Fruit fly (Drosophila melanogaster) whole organism, embryonic: ENCODE measurements around the gene NK7.1.

Experiments used
- B-H1 ChIP-seq: fragments of 200-800 bp; sonication (Bioruptor generic); IDR thresholded peaks from 3 replicates; pipeline ENCODE4 v1.3.6; 2022; ENCODE audit warnings: missing biosample characterization, missing genetic modification characterization
- BEAF-32 ChIP-seq: fragments of 200-800 bp; sonication (Bioruptor generic); optimal IDR thresholded peaks from 3 replicates; lab custom pipeline; 2017; ENCODE audit warnings: missing biosample characterization, missing genetic modification characterization, mild to moderate bottlenecking, moderate library complexity, missing genetic modification reagents
- Bteb2 ChIP-seq: fragments of 200-800 bp; sonication (Bioruptor generic); optimal IDR thresholded peaks from 2 replicates; lab custom pipeline; 2016; ENCODE audit warnings: missing biosample characterization, missing genetic modification characterization
- CG1024 ChIP-seq: fragments of 200-800 bp; sonication (Bioruptor generic); IDR thresholded peaks from 2 replicates; pipeline ENCODE4 v1.3.6; 2022; ENCODE audit warnings: missing biosample characterization, missing genetic modification characterization
- CG10959 ChIP-seq: fragments of 200-800 bp; sonication (Bioruptor generic); IDR thresholded peaks from 2 replicates; pipeline ENCODE4 v1.3.6; 2022; ENCODE audit warnings: missing biosample characterization, missing genetic modification characterization
- CG12071 ChIP-seq: fragments of 200-800 bp; sonication (Bioruptor generic); optimal IDR thresholded peaks from 3 replicates; lab custom pipeline; 2018; ENCODE audit warnings: missing biosample characterization, mild to moderate bottlenecking, missing genetic modification characterization
- CG12219 ChIP-seq: fragments of 200-800 bp; sonication (Bioruptor generic); optimal IDR thresholded peaks from 3 replicates; lab custom pipeline; 2018; ENCODE audit warnings: missing biosample characterization, mild to moderate bottlenecking, missing genetic modification characterization
- CG14441 ChIP-seq: fragments of 200-800 bp; sonication (Bioruptor generic); IDR thresholded peaks from 2 replicates; pipeline ENCODE4 v1.3.6; 2022; ENCODE audit warnings: missing biosample characterization, missing genetic modification characterization
- CG15011 ChIP-seq: fragments of 200-800 bp; sonication (Bioruptor generic); optimal IDR thresholded peaks from 3 replicates; lab custom pipeline; 2018; ENCODE audit warnings: missing biosample characterization, mild to moderate bottlenecking, missing genetic modification characterization
- CG15073 ChIP-seq: fragments of 200-800 bp; sonication (Bioruptor generic); optimal IDR thresholded peaks from 2 replicates; lab custom pipeline; 2016; ENCODE audit warnings: missing biosample characterization, missing genetic modification characterization
- CG17186 ChIP-seq: fragments of 200-800 bp; sonication (Bioruptor generic); optimal IDR thresholded peaks from 3 replicates; lab custom pipeline; 2017; ENCODE audit warnings: missing biosample characterization, missing genetic modification reagents, missing genetic modification characterization
- CG2129 ChIP-seq: fragments of 200-800 bp; sonication (Bioruptor generic); IDR thresholded peaks from 2 replicates; pipeline ENCODE4 v1.3.6; 2022; ENCODE audit warnings: missing biosample characterization, missing genetic modification characterization; ENCODE audit not compliant: partially characterized antibody
- CG31365 ChIP-seq: fragments of 200-800 bp; sonication (Bioruptor generic); optimal IDR thresholded peaks from 2 replicates; lab custom pipeline; 2018; ENCODE audit warnings: missing biosample characterization, mild to moderate bottlenecking, missing genetic modification characterization
- CG3726 ChIP-seq: fragments of 200-800 bp; sonication (Bioruptor generic); IDR thresholded peaks from 3 replicates; pipeline ENCODE4, ENCODE4 v1.3.6; 2022; ENCODE audit warnings: missing biosample characterization, missing genetic modification characterization
- CG4617 ChIP-seq: fragments of 200-800 bp; sonication (Bioruptor generic); optimal IDR thresholded peaks from 3 replicates; lab custom pipeline; 2016; ENCODE audit warnings: missing biosample characterization, missing genetic modification characterization, borderline replicate concordance
- CG8089 ChIP-seq: fragments of 200-800 bp; sonication (Bioruptor generic); optimal IDR thresholded peaks from 3 replicates; lab custom pipeline; 2016; ENCODE audit warnings: missing biosample characterization, missing genetic modification characterization
- CG8281 ChIP-seq: fragments of 200-800 bp; sonication (Bioruptor generic); optimal IDR thresholded peaks from 2 replicates; lab custom pipeline; 2018; ENCODE audit warnings: missing biosample characterization, mild to moderate bottlenecking, missing genetic modification characterization, moderate library complexity
- CG8765 ChIP-seq: fragments of 200-800 bp; sonication (Bioruptor generic); IDR thresholded peaks from 2 replicates; pipeline ENCODE4 v1.3.6; 2022; ENCODE audit warnings: missing biosample characterization, missing genetic modification characterization
- CG8944 ChIP-seq: fragments of 200-800 bp; sonication (Bioruptor generic); optimal IDR thresholded peaks from 3 replicates; lab custom pipeline; 2016; ENCODE audit warnings: missing biosample characterization, missing genetic modification characterization
- CG9437 ChIP-seq: fragments of 200-800 bp; sonication (Bioruptor generic); optimal IDR thresholded peaks from 2 replicates; lab custom pipeline; 2018; ENCODE audit warnings: missing biosample characterization, mild to moderate bottlenecking, missing genetic modification characterization
- CG9727 ChIP-seq: fragments of 200-800 bp; sonication (Bioruptor generic); optimal IDR thresholded peaks from 3 replicates; lab custom pipeline; 2017; ENCODE audit warnings: missing biosample characterization, mild to moderate bottlenecking, missing genetic modification characterization
- CTCF ChIP-seq: fragments of 200-800 bp; sonication (Bioruptor generic); optimal IDR thresholded peaks from 2 replicates; lab custom pipeline; 2017; ENCODE audit warnings: missing biosample characterization, mild to moderate bottlenecking, missing genetic modification characterization, moderate library complexity
- D19A ChIP-seq: fragments of 200-800 bp; optimal IDR thresholded peaks from 3 replicates; lab custom pipeline; 2019; ENCODE audit warnings: missing biosample characterization, mild to moderate bottlenecking, missing genetic modification characterization, moderate library complexity
- Dip3 ChIP-seq: fragments of 200-800 bp; sonication (Bioruptor generic); optimal IDR thresholded peaks from 3 replicates; lab custom pipeline; 2016; ENCODE audit warnings: missing biosample characterization, missing genetic modification characterization
- Doc2 ChIP-seq: fragments of 200-800 bp; sonication (Bioruptor generic); IDR thresholded peaks from 2 replicates; pipeline ENCODE4 v1.3.6; 2022; ENCODE audit warnings: missing biosample characterization, missing genetic modification characterization
- Dref ChIP-seq: fragments of 200-800 bp; sonication (Bioruptor generic); IDR thresholded peaks from 2 replicates; pipeline ENCODE4 v1.3.6; 2022; ENCODE audit warnings: missing biosample characterization, missing genetic modification characterization
- MTF-1 ChIP-seq: fragments of 200-800 bp; sonication (Bioruptor generic); optimal IDR thresholded peaks from 2 replicates; lab custom pipeline; 2018; ENCODE audit warnings: missing biosample characterization, mild to moderate bottlenecking, missing genetic modification characterization, borderline replicate concordance
- Mes4 ChIP-seq: fragments of 200-800 bp; sonication (Bioruptor generic); optimal IDR thresholded peaks from 2 replicates; lab custom pipeline; 2016; ENCODE audit warnings: missing biosample characterization, missing genetic modification characterization
- Neu2 ChIP-seq: fragments of 200-800 bp; sonication (Bioruptor generic); optimal IDR thresholded peaks from 3 replicates; lab custom pipeline; 2016; ENCODE audit warnings: missing biosample characterization, missing genetic modification characterization, borderline replicate concordance
- Nf-YC ChIP-seq: fragments of 200-800 bp; optimal IDR thresholded peaks from 3 replicates; lab custom pipeline; 2019; ENCODE audit warnings: missing biosample characterization, mild to moderate bottlenecking, missing genetic modification characterization, moderate library complexity
- Oaz ChIP-seq: fragments of 200-800 bp; sonication (Bioruptor generic); IDR thresholded peaks from 2 replicates; pipeline ENCODE4 v1.3.6; 2022; ENCODE audit warnings: missing biosample characterization, missing genetic modification characterization
- Sox102F ChIP-seq: fragments of 200-800 bp; sonication (Bioruptor generic); optimal IDR thresholded peaks from 2 replicates; lab custom pipeline; 2018; ENCODE audit warnings: missing biosample characterization, mild to moderate bottlenecking, missing genetic modification characterization, moderate library complexity
- amos ChIP-seq: fragments of 200-800 bp; sonication (Bioruptor generic); IDR thresholded peaks from 2 replicates; pipeline ENCODE4 v1.3.6; 2022; ENCODE audit warnings: missing biosample characterization, missing genetic modification characterization; ENCODE audit not compliant: partially characterized antibody
- cato ChIP-seq: fragments of 200-800 bp; sonication (Bioruptor generic); optimal IDR thresholded peaks from 2 replicates; lab custom pipeline; 2016; ENCODE audit warnings: missing biosample characterization, missing genetic modification characterization, borderline replicate concordance
- cg ChIP-seq: fragments of 200-800 bp; sonication (Bioruptor generic); optimal IDR thresholded peaks from 3 replicates; lab custom pipeline; 2019; ENCODE audit warnings: missing biosample characterization, mild to moderate bottlenecking, missing genetic modification characterization, moderate library complexity
- crc ChIP-seq: fragments of 200-800 bp; sonication (Bioruptor generic); optimal IDR thresholded peaks from 2 replicates; lab custom pipeline; 2016; ENCODE audit warnings: missing biosample characterization, missing genetic modification characterization
- gro ChIP-seq: fragments of 200-800 bp; sonication (Bioruptor generic); optimal IDR thresholded peaks from 2 replicates; lab custom pipeline; 2016; ENCODE audit warnings: missing biosample characterization, missing genetic modification characterization
- hth ChIP-seq: fragments of >200 bp; optimal IDR thresholded peaks from 2 replicates; lab custom pipeline; 2017; ENCODE audit warnings: inconsistent platforms
- ind ChIP-seq: fragments of 200-800 bp; sonication (Bioruptor generic); optimal IDR thresholded peaks from 3 replicates; lab custom pipeline; 2016; ENCODE audit warnings: missing biosample characterization, missing genetic modification characterization
- kay ChIP-seq: fragments of 200-800 bp; sonication (Bioruptor generic); optimal IDR thresholded peaks from 2 replicates; lab custom pipeline; 2016; ENCODE audit warnings: missing biosample characterization, missing genetic modification characterization
- maf-S ChIP-seq: fragments of 200-800 bp; sonication (Bioruptor generic); optimal IDR thresholded peaks from 2 replicates; lab custom pipeline; 2016; ENCODE audit warnings: missing biosample characterization, missing genetic modification characterization
- mam ChIP-seq: fragments of 200-800 bp; sonication (Bioruptor generic); optimal IDR thresholded peaks from 3 replicates; lab custom pipeline; 2016; ENCODE audit warnings: missing biosample characterization, missing genetic modification characterization
- org-1 ChIP-seq: fragments of 200-800 bp; sonication (Bioruptor generic); optimal IDR thresholded peaks from 2 replicates; lab custom pipeline; 2017; ENCODE audit warnings: missing biosample characterization, missing genetic modification characterization
- ro ChIP-seq: fragments of 200-800 bp; sonication (Bioruptor generic); IDR thresholded peaks from 2 replicates; pipeline ENCODE4 v1.3.6; 2022; ENCODE audit warnings: missing biosample characterization, missing genetic modification characterization
- row ChIP-seq: fragments of 200-800 bp; sonication (Bioruptor generic); IDR thresholded peaks from 3 replicates; pipeline ENCODE4 v1.3.6; 2022; ENCODE audit warnings: missing biosample characterization, missing genetic modification characterization
- scrt ChIP-seq: fragments of 200-800 bp; sonication (Bioruptor generic); optimal IDR thresholded peaks from 2 replicates; lab custom pipeline; 2018; ENCODE audit warnings: missing biosample characterization, mild to moderate bottlenecking, missing genetic modification characterization, moderate library complexity
- tap ChIP-seq: fragments of 200-800 bp; optimal IDR thresholded peaks from 3 replicates; lab custom pipeline; 2019; ENCODE audit warnings: missing biosample characterization, mild to moderate bottlenecking, missing genetic modification characterization, moderate library complexity
- twi ChIP-seq: fragments of 200-800 bp; optimal IDR thresholded peaks from 2 replicates; lab custom pipeline; 2019; ENCODE audit warnings: missing biosample characterization, mild to moderate bottlenecking, missing genetic modification characterization, moderate library complexity
- vvl ChIP-seq: fragments of 200-800 bp; sonication (Bioruptor generic); IDR thresholded peaks from 2 replicates; pipeline ENCODE4 v1.3.6; 2022; ENCODE audit warnings: missing biosample characterization, missing genetic modification characterization
- wor ChIP-seq: fragments of 200-800 bp; sonication (Bioruptor generic); IDR thresholded peaks from 2 replicates; pipeline ENCODE4 v1.3.6; 2022; ENCODE audit warnings: missing biosample characterization, missing genetic modification characterization

NK7.1 gene

dm6 chr3R:14326250-14327112 is 46.3 kb downstream of the NK7.1 start, which contains the start of the genes Afti and ATPsynE (continued):
- peak; percentile 6 for TF ChIP-seq crc (GFP tag; lab: Kevin White, UChicago)
- peak; percentile 46 for TF ChIP-seq CG9437 (GFP tag; lab: Kevin White, UChicago)
- peak; percentile 82 for TF ChIP-seq Dref
- peak; percentile 37 for TF ChIP-seq maf-S (GFP tag; lab: Kevin White, UChicago)
- TF ChIP-seq CG3726 (GFP tag; lab: Robert Waterston, UW), result no peak
- no peak for TF ChIP-seq tap (tag; lab: Kevin White, UChicago)
- TF ChIP-seq kay, result peak; percentile 25
- TF ChIP-seq CTCF (GFP tag; lab: Kevin White, UChicago), result peak; percentile 46
- TF ChIP-seq Sox102F (GFP tag; lab: Kevin White, UChicago), result no peak
- no peak for TF ChIP-seq scrt
- TF ChIP-seq mam, result peak; percentile 75
- TF ChIP-seq CG14441 (GFP tag; lab: Robert Waterston, UW), result peak; percentile 72
- no peak for TF ChIP-seq Doc2
- peak; percentile 79 for TF ChIP-seq CG4617 (GFP tag; lab: Kevin White, UChicago)
- TF ChIP-seq BEAF-32 (GFP tag; lab: Kevin White, UChicago), result peak; percentile 85
- peak; percentile 56 for TF ChIP-seq CG8944 (GFP tag; lab: Kevin White, UChicago)
- no peak for TF ChIP-seq CG10959
- peak; percentile 49 for TF ChIP-seq gro (GFP tag; lab: Kevin White, UChicago)
- no peak for TF ChIP-seq D19A (tag; lab: Kevin White, UChicago)
- peak; percentile 76 for TF ChIP-seq amos (GFP tag; lab: Robert Waterston, UW)
- TF ChIP-seq ind, result peak; percentile 80
- no peak for TF ChIP-seq Bteb2 (GFP tag; lab: Kevin White, UChicago)
- TF ChIP-seq Mes4, result peak; percentile 43
- no peak for TF ChIP-seq hth (lab: Kevin White, UChicago)
- peak; percentile 41 for TF ChIP-seq CG17186 (GFP tag; lab: Kevin White, UChicago)
- 0 out of 2 replicates have a peak, but pooled peaks have one; percentile 11 for TF ChIP-seq Oaz
- TF ChIP-seq CG1024 (GFP tag; lab: Robert Waterston, UW), result peak; percentile 47; the same call in 1 of the 2 replicates
- peak; percentile 8 for TF ChIP-seq cato (GFP tag; lab: Kevin White, UChicago)
- peak; percentile 54 for TF ChIP-seq wor (GFP tag; lab: Robert Waterston, UW)
- TF ChIP-seq MTF-1 (GFP tag; lab: Kevin White, UChicago), result peak; percentile 46
- TF ChIP-seq org-1 (GFP tag; lab: Kevin White, UChicago), result no peak
- no peak for TF ChIP-seq Neu2 (GFP tag; lab: Kevin White, UChicago)
- TF ChIP-seq vvl, result peak; percentile 82; the same call in 1 of the 2 replicates
- no peak for TF ChIP-seq CG31365 (tag; lab: Kevin White, UChicago)
- TF ChIP-seq CG12071 (GFP tag; lab: Kevin White, UChicago), result no peak
- peak; percentile 64 for TF ChIP-seq Dip3 (GFP tag; lab: Kevin White, UChicago)
- no peak for TF ChIP-seq CG15011 (GFP tag; lab: Kevin White, UChicago)
- TF ChIP-seq CG8281 (tag; lab: Kevin White, UChicago), result no peak
- TF ChIP-seq CG12219 (GFP tag; lab: Kevin White, UChicago), result peak; percentile 5
- peak; percentile 76 for TF ChIP-seq row
- peak; percentile 60 for TF ChIP-seq CG8089
- peak; percentile 46 for TF ChIP-seq Nf-YC (tag; lab: Kevin White, UChicago)
- peak; percentile 45 for TF ChIP-seq twi (tag; lab: Kevin White, UChicago)
- no peak for TF ChIP-seq CG15073
- peak; percentile 71 for TF ChIP-seq CG9727 (GFP tag; lab: Kevin White, UChicago)
- TF ChIP-seq CG2129 (GFP tag; lab: Robert Waterston, UW), result peak; percentile 35; the same call in 1 of the 2 replicates
- peak; percentile 99 for TF ChIP-seq cg (GFP tag; lab: Kevin White, UChicago)
- TF ChIP-seq B-H1 (GFP tag; lab: Robert Waterston, UW), result peak; percentile 59; the same call in 1 of the 3 replicates
- no peak for TF ChIP-seq ro (GFP tag; lab: Robert Waterston, UW)
- TF ChIP-seq CG8765 (GFP tag; lab: Robert Waterston, UW), result no peak
